Worm (Caenorhabditis elegans) whole organism, L1 larva: Measurements from ENCODE around the gene D1046.4.

Source experiments
- C16A3.4 ChIP-seq: fragments of 150-350 bp; optimal IDR thresholded peaks from 2 replicates; lab custom pipeline; 2014; ENCODE audit warnings: missing biosample characterization, missing genetic modification characterization
- aha-1 ChIP-seq: fragments of 150-350 bp; optimal IDR thresholded peaks from 2 replicates; lab custom pipeline; 2014; ENCODE audit warnings: missing biosample characterization, missing genetic modification characterization
- ama-1 ChIP-seq: fragments of 150-350 bp; optimal IDR thresholded peaks from 2 replicates; lab custom pipeline; 2014
- blmp-1 ChIP-seq: fragments of 150-350 bp; optimal IDR thresholded peaks from 2 replicates; lab custom pipeline; 2014; ENCODE audit warnings: missing biosample characterization, missing genetic modification characterization
- ceh-90 ChIP-seq: sonication (generic microtip); optimal IDR thresholded peaks from 2 replicates; lab custom pipeline; 2016; ENCODE audit warnings: missing genetic modification characterization, missing compliant biosample characterization
- dpl-1 ChIP-seq, 3 experiments: fragments of 150-350 bp in 2 of 3; sonication (generic microtip) in 1 of 3; optimal IDR thresholded peaks; 2 replicates each; lab custom pipeline; 2014 to 2017; ENCODE audit warnings: missing biosample characterization in 3 of 3, missing genetic modification characterization in 3 of 3, missing genetic modification reagents in 3 of 3
- dsc-1 ChIP-seq: sonication (generic microtip); optimal IDR thresholded peaks from 2 replicates; lab custom pipeline; 2016; ENCODE audit warnings: mild to moderate bottlenecking, missing genetic modification characterization, missing compliant biosample characterization
- efl-1 ChIP-seq, 4 experiments: fragments of 150-350 bp; optimal IDR thresholded peaks in 3 of 4; peaks in 1 of 4; 1 replicate in 1 of 4; 2 replicates in 3 of 4; lab custom pipeline; 2014; ENCODE audit warnings: missing biosample characterization in 2 of 4, missing genetic modification characterization in 2 of 4, missing genetic modification reagents in 2 of 4
- egl-27 ChIP-seq, 2 experiments: fragments of 150-350 bp in 1 of 2; sonication (generic microtip); optimal IDR thresholded peaks; 3 replicates each; lab custom pipeline; 2017 to 2018; ENCODE audit warnings: missing biosample characterization in 2 of 2, missing genetic modification characterization in 2 of 2, missing genetic modification reagents in 2 of 2
- elt-3 ChIP-seq, 6 experiments: fragments of 150-350 bp in 1 of 6; sonication (generic microtip); optimal IDR thresholded peaks; 2 replicates each; lab custom pipeline; 2017 to 2018; ENCODE audit warnings: missing biosample characterization in 6 of 6, missing genetic modification characterization in 6 of 6, inconsistent platforms in 1 of 6
- ets-5 ChIP-seq: fragments of 200-800 bp; sonication (Bioruptor generic); IDR thresholded peaks from 2 replicates; pipeline ENCODE4 v1.3.6; 2022; ENCODE audit warnings: missing genetic modification characterization, missing compliant biosample characterization
- fkh-8 ChIP-seq: sonication (generic microtip); optimal IDR thresholded peaks from 2 replicates; lab custom pipeline; 2016; ENCODE audit warnings: mild to moderate bottlenecking, missing genetic modification characterization, missing compliant biosample characterization
- hlh-17 ChIP-seq: fragments of 200-800 bp; sonication (Bioruptor generic); optimal IDR thresholded peaks from 2 replicates; lab custom pipeline; 2018; ENCODE audit warnings: missing genetic modification characterization, mild to moderate bottlenecking, missing compliant biosample characterization, moderate library complexity, borderline replicate concordance
- hpl-2 ChIP-seq: fragments of 150-350 bp; optimal IDR thresholded peaks from 2 replicates; lab custom pipeline; 2014; ENCODE audit warnings: missing biosample characterization, missing genetic modification reagents, missing genetic modification characterization
- lin-14 ChIP-seq: fragments of 200-800 bp; sonication (Bioruptor generic); optimal IDR thresholded peaks from 2 replicates; lab custom pipeline; 2018; ENCODE audit warnings: mild to moderate bottlenecking, missing genetic modification characterization, moderate library complexity, missing compliant biosample characterization
- lin-15B ChIP-seq: fragments of 150-350 bp; sonication (generic microtip); optimal IDR thresholded peaks from 3 replicates; lab custom pipeline; 2014; ENCODE audit warnings: missing biosample characterization, missing genetic modification characterization
- lin-35 ChIP-seq, 2 experiments: fragments of 150-350 bp; optimal IDR thresholded peaks; 2 replicates each; lab custom pipeline; 2014; ENCODE audit warnings: missing biosample characterization in 2 of 2, missing genetic modification characterization in 2 of 2, missing genetic modification reagents in 2 of 2
- lir-3 ChIP-seq: sonication (generic microtip); optimal IDR thresholded peaks from 2 replicates; lab custom pipeline; 2016; ENCODE audit warnings: mild to moderate bottlenecking, missing genetic modification characterization, moderate library complexity, missing compliant biosample characterization; ENCODE audit not compliant: poor library complexity
- lsy-2 ChIP-seq, 2 experiments: fragments of 150-350 bp; optimal IDR thresholded peaks; 2 replicates each; lab custom pipeline; 2014; ENCODE audit warnings: missing biosample characterization in 2 of 2, missing genetic modification characterization in 2 of 2
- mep-1 ChIP-seq: fragments of 150-350 bp; optimal IDR thresholded peaks from 2 replicates; lab custom pipeline; 2014; ENCODE audit warnings: missing biosample characterization, missing genetic modification characterization
- nhr-237 ChIP-seq: fragments of 150-350 bp; optimal IDR thresholded peaks from 2 replicates; lab custom pipeline; 2014; ENCODE audit warnings: missing biosample characterization, missing genetic modification characterization
- nhr-47 ChIP-seq: sonication (generic microtip); optimal IDR thresholded peaks from 2 replicates; lab custom pipeline; 2016; ENCODE audit warnings: mild to moderate bottlenecking, missing genetic modification characterization, moderate library complexity, missing compliant biosample characterization
- nhr-71 ChIP-seq: sonication (generic microtip); optimal IDR thresholded peaks from 2 replicates; lab custom pipeline; 2016; ENCODE audit warnings: mild to moderate bottlenecking, missing genetic modification characterization, moderate library complexity, missing compliant biosample characterization
- nhr-76 ChIP-seq: sonication (generic microtip); optimal IDR thresholded peaks from 2 replicates; lab custom pipeline; 2017; ENCODE audit warnings: missing biosample characterization, missing genetic modification characterization
- pag-3 ChIP-seq: sonication (generic microtip); optimal IDR thresholded peaks from 2 replicates; lab custom pipeline; 2017; ENCODE audit warnings: missing genetic modification characterization, mild to moderate bottlenecking, missing compliant biosample characterization, antibody characterized with exemption, borderline replicate concordance; ENCODE audit not compliant: insufficient read depth
- pax-3 ChIP-seq: fragments of 200-800 bp; sonication (Bioruptor generic); optimal IDR thresholded peaks from 2 replicates; lab custom pipeline; 2018; ENCODE audit warnings: mild to moderate bottlenecking, missing genetic modification characterization, moderate library complexity, missing compliant biosample characterization
- skn-1 ChIP-seq: fragments of 150-350 bp; optimal IDR thresholded peaks from 2 replicates; lab custom pipeline; 2014; ENCODE audit warnings: missing biosample characterization, missing genetic modification characterization
- snpc-4 ChIP-seq: fragments of 150-350 bp; optimal IDR thresholded peaks from 2 replicates; lab custom pipeline; 2014; ENCODE audit warnings: missing biosample characterization, missing genetic modification characterization
- snu-23 ChIP-seq: sonication (generic microtip); optimal IDR thresholded peaks from 2 replicates; lab custom pipeline; 2016; ENCODE audit warnings: missing genetic modification characterization, missing compliant biosample characterization
- swsn-7 ChIP-seq: sonication (generic microtip); optimal IDR thresholded peaks from 2 replicates; lab custom pipeline; 2016; ENCODE audit warnings: missing genetic modification characterization, missing compliant biosample characterization
- tbx-2 ChIP-seq: sonication (generic microtip); optimal IDR thresholded peaks from 2 replicates; lab custom pipeline; 2016; ENCODE audit warnings: missing genetic modification characterization, missing compliant biosample characterization
- unc-130 ChIP-seq: fragments of 150-350 bp; optimal IDR thresholded peaks from 2 replicates; lab custom pipeline; 2017; ENCODE audit warnings: missing biosample characterization, missing genetic modification characterization, inconsistent platforms
- unc-62 ChIP-seq: fragments of 150-350 bp; optimal IDR thresholded peaks from 2 replicates; lab custom pipeline; 2014; ENCODE audit warnings: missing biosample characterization, missing genetic modification reagents, missing genetic modification characterization
- unc-98 ChIP-seq: fragments of 200-800 bp; sonication (Bioruptor generic); IDR thresholded peaks from 2 replicates; pipeline ENCODE4 v1.3.6; 2022; ENCODE audit warnings: missing genetic modification characterization, missing compliant biosample characterization
- vab-15 ChIP-seq: sonication (generic microtip); optimal IDR thresholded peaks from 2 replicates; lab custom pipeline; 2017; ENCODE audit warnings: missing genotype, mild to moderate bottlenecking, missing genetic modification characterization, missing compliant biosample characterization
- xbp-1 ChIP-seq: sonication (generic microtip); optimal IDR thresholded peaks from 2 replicates; lab custom pipeline; 2016; ENCODE audit warnings: missing genetic modification characterization, missing compliant biosample characterization
- ztf-4 ChIP-seq: fragments of 150-350 bp; optimal IDR thresholded peaks from 2 replicates; lab custom pipeline; 2014; ENCODE audit warnings: missing biosample characterization, missing genetic modification characterization

Gene D1046.4

DNA sequence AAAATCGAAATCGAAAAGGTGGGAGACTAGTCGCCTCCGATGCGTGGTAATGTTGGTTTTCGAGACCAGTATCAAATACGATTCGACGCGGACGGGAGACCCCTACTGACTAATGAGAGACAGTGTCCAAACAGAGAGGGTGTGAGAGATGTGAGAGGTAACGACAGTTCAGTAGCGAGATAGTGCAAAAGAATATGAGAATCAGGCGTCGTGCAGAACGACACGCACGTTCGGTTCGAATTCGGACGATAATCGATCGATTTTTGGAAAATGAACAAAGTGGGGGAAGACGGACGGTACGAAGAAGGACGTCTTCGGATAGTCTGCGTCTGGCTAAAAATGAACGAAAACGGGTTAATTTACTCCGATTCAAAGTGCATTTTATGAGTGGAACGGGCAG lies 11.7 kb upstream of the D1046.4 start, which contains the start of gene D1046.16 (continued):
- TF ChIP-seq snpc-4 (tag; lab: Kevin White, UChicago), result no peak
- TF ChIP-seq xbp-1 (tag; lab: Kevin White, UChicago), result no peak
- peak; percentile 70 for TF ChIP-seq snu-23 (GFP tag; lab: Kevin White, UChicago)
- TF ChIP-seq egl-27 (tag; optimal IDR thresholded peaks at IDR 0.05; lab: Kevin White, UChicago), result no peak
- TF ChIP-seq ceh-90 (tag; lab: Kevin White, UChicago), result no peak
- peak in 1 of 3 experiments; percentile 17 for TF ChIP-seq dpl-1 (GFP tag; optimal IDR thresholded peaks at IDR 0.05; lab: Kevin White, UChicago)
- peak in 1 of 6 experiments; percentile 30 for TF ChIP-seq elt-3 (tag; optimal IDR thresholded peaks at IDR 0.05; lab: Kevin White, UChicago)
- peak; percentile 83 for TF ChIP-seq blmp-1

DNA sequence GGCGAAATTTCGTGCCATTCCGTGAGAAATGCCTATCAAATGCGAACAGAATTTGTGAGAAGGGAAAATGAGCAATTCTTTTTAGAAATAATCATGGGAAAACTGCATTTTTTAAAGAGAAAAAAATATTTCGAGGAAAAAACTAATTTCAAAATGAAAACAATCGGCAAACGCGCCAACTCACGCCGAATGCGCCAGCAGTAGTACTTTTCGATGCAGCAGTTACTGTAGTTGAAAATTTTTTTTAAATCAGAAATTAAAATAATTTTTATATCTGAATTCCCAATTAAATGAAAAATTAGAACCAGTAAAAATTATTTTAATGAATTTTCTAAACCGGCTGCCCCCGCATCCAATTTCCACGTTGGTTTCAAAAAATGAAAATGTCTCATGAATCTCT lies 10.3 kb upstream of the D1046.4 start:
- TF ChIP-seq ceh-90 (tag; lab: Kevin White, UChicago) (no peak), aha-1 (tag; lab: Kevin White, UChicago) (no peak), lin-14 (GFP tag; lab: Kevin White, UChicago) (no peak), egl-27 (tag; optimal IDR thresholded peaks at IDR 0.05; lab: Kevin White, UChicago) (no peak), swsn-7 (no peak), pax-3 (tag; lab: Kevin White, UChicago) (no peak)

- no peak for TF ChIP-seq ztf-4 (tag; lab: Kevin White, UChicago)
- TF ChIP-seq dsc-1 (tag; lab: Kevin White, UChicago), result peak; percentile 67
- TF ChIP-seq, all 84 proteins: peak for 1
Measured at ce11 chrIV:8924126-8924525, 9.5 kb upstream of the D1046.4 start.

- TF ChIP-seq unc-62 (GFP tag; lab: Kevin White, UChicago) (no peak), ama-1 (lab: Kevin White, UChicago) (no peak), tbx-2 (tag; lab: Kevin White, UChicago) (no peak), C16A3.4 (tag; lab: Kevin White, UChicago) (peak; percentile 28), lin-35 (GFP tag; optimal IDR thresholded peaks at IDR 0.05; lab: Kevin White, UChicago) (peak in 1 of 2 experiments; percentile 48), mep-1 (tag; lab: Kevin White, UChicago) (peak; percentile 41), xbp-1 (tag; lab: Kevin White, UChicago) (peak; percentile 1), dpl-1 (GFP tag; optimal IDR thresholded peaks at IDR 0.05; lab: Kevin White, UChicago) (peak; percentile 5 to 33 (median 27)), efl-1 (optimal IDR thresholded peaks at IDR 0.05; lab: Kevin White, UChicago) (peak; percentile 4 to 33), efl-1 (GFP tag; optimal IDR thresholded peaks at IDR 0.05 in 1 of 2; lab: Kevin White, UChicago) (peak; percentile 14 to 86), aha-1 (tag; lab: Kevin White, UChicago) (no peak), lin-14 (GFP tag; lab: Kevin White, UChicago) (peak; percentile 4), blmp-1 (peak; percentile 46), unc-130 (peak; percentile 47), vab-15 (tag; lab: Kevin White, UChicago) (no peak), nhr-76 (no peak), swsn-7 (peak; percentile 30), nhr-237 (tag; lab: Kevin White, UChicago) (no peak), skn-1 (tag; lab: Kevin White, UChicago) (peak; percentile 3), lsy-2 (tag; optimal IDR thresholded peaks at IDR 0.05; lab: Kevin White, UChicago) (peak in 1 of 2 experiments; percentile 64), unc-98 (GFP tag; lab: Robert Waterston, UW) (no peak), hpl-2 (GFP tag; lab: Kevin White, UChicago) (no peak), nhr-71 (tag; lab: Kevin White, UChicago) (peak; percentile 39), lir-3 (tag; lab: Kevin White, UChicago) (no peak), ets-5 (GFP tag; lab: Robert Waterston, UW) (no peak), hlh-17 (GFP tag; lab: Kevin White, UChicago) (no peak), pag-3 (tag; lab: Kevin White, UChicago) (no peak), fkh-8 (tag; lab: Kevin White, UChicago) (no peak), lin-15B (tag; lab: Kevin White, UChicago) (peak; percentile 12), nhr-47 (tag; lab: Kevin White, UChicago) (peak; percentile 30), snu-23 (GFP tag; lab: Kevin White, UChicago) (peak; percentile 37)
Measured at ce11 chrIV:8925990-8926389, 7.7 kb upstream of the D1046.4 start, which contains the start of the genes D1046.2 and cfim-2. TSS of gene D1046.2 (minus strand) at chrIV:8926067. TSS of gene cfim-2 (plus strand) at chrIV:8926324.
